Worm (Caenorhabditis elegans): ENCODE measurements around the gene C08B6.2.

DNA sequence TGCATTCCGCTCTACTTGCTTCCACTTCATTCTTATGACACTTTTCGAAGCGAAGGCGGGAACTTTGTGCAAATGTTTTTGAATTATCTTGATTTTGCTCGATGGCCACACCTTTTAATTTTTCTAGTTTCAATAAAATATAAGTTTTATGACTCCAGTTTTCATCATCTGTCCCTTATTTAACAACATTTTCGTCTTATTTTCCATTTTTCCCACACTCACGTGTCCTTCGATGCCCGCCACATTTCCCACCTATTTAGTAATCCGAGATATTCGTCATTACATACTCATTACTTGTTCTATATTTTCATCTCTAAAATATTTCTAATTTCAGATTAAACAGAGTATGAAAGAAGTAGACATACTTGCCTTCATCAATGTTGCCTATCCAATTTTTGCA lies 11.1 kb upstream of the C08B6.2 start, which contains the start of gene srd-49:
- TF ChIP-seq mes-4 (tag; optimal IDR thresholded peaks at IDR 0.05) (no peak), F39B2.1 (GFP tag; IDR thresholded peaks at IDR 0.05) (no peak), sea-2 (GFP tag; IDR thresholded peaks at IDR 0.05) (no peak), bed-1 (GFP tag; IDR thresholded peaks at IDR 0.05) (no peak), lin-26 (GFP tag; IDR thresholded peaks at IDR 0.05) (no peak), aptf-2 (GFP tag; conservative IDR thresholded peaks at IDR 0.05) (no peak), unc-62 (GFP tag; optimal IDR thresholded peaks at IDR 0.05) (no peak), F49E8.2 (tag; optimal IDR thresholded peaks at IDR 0.05; ENCODE audit: insufficient read depth) (no peak), ama-1 (optimal IDR thresholded peaks at IDR 0.05) (no peak), ama-1 (GFP tag; optimal IDR thresholded peaks at IDR 0.05) (no peak), B0261.1 (tag; optimal IDR thresholded peaks at IDR 0.05) (no peak), ztf-25 (GFP tag; IDR thresholded peaks at IDR 0.05) (no peak), let-526 (GFP tag; IDR thresholded peaks at IDR 0.05) (no peak)

Data from whole organism, young adult.